Worm (Caenorhabditis elegans) whole organism, L4 larva: ENCODE results near the gene rfk-1.

Experiments
- F10B5.3 ChIP-seq: sonication (generic microtip); optimal IDR thresholded peaks from 2 replicates; lab custom pipeline; 2016; ENCODE audit warnings: mild to moderate bottlenecking, missing genetic modification characterization, missing compliant biosample characterization
- R02D3.7 ChIP-seq: fragments of 150-350 bp; sonication (generic microtip); optimal IDR thresholded peaks from 3 replicates; lab custom pipeline; 2014; ENCODE audit warnings: missing biosample characterization, missing genetic modification characterization
- Y48G9A.11 ChIP-seq: fragments of 200-800 bp; sonication (Bioruptor generic); IDR thresholded peaks from 2 replicates; pipeline ENCODE4 v1.3.6; 2022; ENCODE audit warnings: missing genetic modification reagents, missing genetic modification characterization, missing compliant biosample characterization
- Y75B8A.6 ChIP-seq: fragments of 200-800 bp; sonication (Bioruptor generic); IDR thresholded peaks from 2 replicates; pipeline ENCODE4 v1.3.6; 2022; ENCODE audit warnings: missing genetic modification reagents, missing genetic modification characterization, missing compliant biosample characterization
- ZK546.5 ChIP-seq, 2 experiments: sonication (generic microtip); optimal IDR thresholded peaks; 2 replicates each; lab custom pipeline; 2017; ENCODE audit warnings: missing biosample characterization in 2 of 2, missing genetic modification characterization in 2 of 2
- arid-1 ChIP-seq: fragments of 200-800 bp; sonication (Bioruptor generic); conservative IDR thresholded peaks from 2 replicates; pipeline ENCODE4 v1.3.6; 2022; ENCODE audit warnings: missing genetic modification reagents, missing genetic modification characterization, missing compliant biosample characterization
- attf-4 ChIP-seq: sonication (generic microtip); optimal IDR thresholded peaks from 3 replicates; lab custom pipeline; 2017; ENCODE audit warnings: missing biosample characterization, missing genetic modification characterization
- ceh-62 ChIP-seq: sonication (generic microtip); optimal IDR thresholded peaks from 2 replicates; lab custom pipeline; 2017; ENCODE audit warnings: missing biosample characterization, missing genetic modification characterization
- ceh-82 ChIP-seq: sonication (generic microtip); optimal IDR thresholded peaks from 2 replicates; lab custom pipeline; 2017; ENCODE audit warnings: missing biosample characterization, missing genetic modification characterization
- daf-16 ChIP-seq, 3 experiments: sonication (generic microtip); optimal IDR thresholded peaks; 2 replicates each; lab custom pipeline; 2016 to 2017; ENCODE audit warnings: missing genetic modification characterization in 3 of 3, missing genetic modification reagents in 3 of 3, mild to moderate bottlenecking in 2 of 3, missing compliant biosample characterization in 2 of 3, missing biosample characterization in 1 of 3, moderate library complexity in 1 of 3
- dmd-6 ChIP-seq: fragments of 200-800 bp; sonication (Bioruptor generic); IDR thresholded peaks from 2 replicates; pipeline ENCODE4 v1.3.6; 2022; ENCODE audit warnings: missing genetic modification reagents, missing genetic modification characterization, missing compliant biosample characterization
- duxl-1 ChIP-seq: sonication (generic microtip); optimal IDR thresholded peaks from 2 replicates; lab custom pipeline; 2016; ENCODE audit warnings: mild to moderate bottlenecking, missing genetic modification characterization, moderate library complexity, missing compliant biosample characterization; ENCODE audit not compliant: poor library complexity
- dve-1 ChIP-seq: sonication (generic microtip); optimal IDR thresholded peaks from 2 replicates; lab custom pipeline; 2017; ENCODE audit warnings: antibody characterized with exemption, mild to moderate bottlenecking, missing genetic modification characterization, missing compliant biosample characterization; ENCODE audit not compliant: insufficient read depth
- fos-1 ChIP-seq: fragments of 150-350 bp; optimal IDR thresholded peaks from 2 replicates; lab custom pipeline; 2014; ENCODE audit warnings: missing biosample characterization, missing genetic modification characterization
- hlh-30 ChIP-seq: sonication (generic microtip); optimal IDR thresholded peaks from 2 replicates; lab custom pipeline; 2017; ENCODE audit warnings: antibody characterized with exemption, mild to moderate bottlenecking, missing genetic modification characterization, missing compliant biosample characterization; ENCODE audit not compliant: insufficient read depth
- lin-1 ChIP-seq: fragments of 200-800 bp; sonication (Bioruptor generic); IDR thresholded peaks from 2 replicates; pipeline ENCODE4 v1.3.6; 2022; ENCODE audit warnings: missing genetic modification reagents, missing genetic modification characterization, missing compliant biosample characterization
- lin-13 ChIP-seq: fragments of 150-350 bp; optimal IDR thresholded peaks from 2 replicates; lab custom pipeline; 2014; ENCODE audit warnings: missing biosample characterization, missing genetic modification reagents, missing genetic modification characterization
- lin-15B ChIP-seq: fragments of 150-350 bp; sonication (generic microtip); optimal IDR thresholded peaks from 3 replicates; lab custom pipeline; 2014; ENCODE audit warnings: missing biosample characterization, missing genetic modification characterization
- lir-3 ChIP-seq: sonication (generic microtip); optimal IDR thresholded peaks from 2 replicates; lab custom pipeline; 2016; ENCODE audit warnings: mild to moderate bottlenecking, missing genetic modification characterization, missing compliant biosample characterization
- madf-9 ChIP-seq: fragments of 200-800 bp; sonication (Bioruptor generic); conservative IDR thresholded peaks from 2 replicates; pipeline ENCODE4 v1.3.6; 2022; ENCODE audit warnings: missing genetic modification reagents, missing genetic modification characterization, missing compliant biosample characterization
- mep-1 ChIP-seq: fragments of 150-350 bp; sonication (generic microtip); optimal IDR thresholded peaks from 3 replicates; lab custom pipeline; 2014; ENCODE audit warnings: missing biosample characterization, missing genetic modification characterization
- mxl-3 ChIP-seq: fragments of 200-800 bp; sonication (Bioruptor generic); optimal IDR thresholded peaks from 2 replicates; lab custom pipeline; 2018; ENCODE audit warnings: mild to moderate bottlenecking, missing genetic modification characterization, missing compliant biosample characterization
- nhr-102 ChIP-seq: sonication (generic microtip); optimal IDR thresholded peaks from 2 replicates; lab custom pipeline; 2016; ENCODE audit warnings: mild to moderate bottlenecking, missing genetic modification characterization, moderate library complexity, missing compliant biosample characterization
- nhr-237 ChIP-seq: sonication (generic microtip); optimal IDR thresholded peaks from 2 replicates; lab custom pipeline; 2017; ENCODE audit warnings: missing biosample characterization, missing genetic modification characterization
- nhr-41 ChIP-seq: fragments of 200-800 bp; sonication (Bioruptor generic); IDR thresholded peaks from 2 replicates; pipeline ENCODE4 v1.3.6; 2022; ENCODE audit warnings: missing genetic modification reagents, missing genetic modification characterization, missing compliant biosample characterization
- nhr-42 ChIP-seq: fragments of 200-800 bp; sonication (Bioruptor generic); IDR thresholded peaks from 2 replicates; pipeline ENCODE4 v1.3.6; 2022; ENCODE audit warnings: missing genetic modification characterization, missing compliant biosample characterization
- nhr-77 ChIP-seq: fragments of 150-350 bp; optimal IDR thresholded peaks from 2 replicates; lab custom pipeline; 2014; ENCODE audit warnings: missing biosample characterization, missing genetic modification characterization
- pha-4 ChIP-seq, 2 experiments: fragments of 150-350 bp in 1 of 2; fragments of 200-800 bp in 1 of 2; sonication (Bioruptor generic) in 1 of 2; IDR thresholded peaks in 1 of 2; optimal IDR thresholded peaks in 1 of 2; 2 replicates each; pipeline versions ENCODE4 v1.3.6 to Lab custom; 2014 to 2022; ENCODE audit warnings: missing genetic modification characterization in 2 of 2, missing genetic modification reagents in 2 of 2, missing biosample characterization in 1 of 2, missing compliant biosample characterization in 1 of 2
- sdz-12 ChIP-seq: fragments of 200-800 bp; sonication (Bioruptor generic); optimal IDR thresholded peaks from 2 replicates; lab custom pipeline; 2018; ENCODE audit warnings: mild to moderate bottlenecking, missing genetic modification characterization, missing compliant biosample characterization
- snpc-1.2 ChIP-seq: fragments of 200-800 bp; sonication (Bioruptor generic); IDR thresholded peaks from 2 replicates; pipeline ENCODE4 v1.3.6; 2022; ENCODE audit warnings: missing genetic modification reagents, missing genetic modification characterization, missing compliant biosample characterization
- tra-1 ChIP-seq: fragments of 200-800 bp; sonication (Bioruptor generic); IDR thresholded peaks from 2 replicates; pipeline ENCODE4 v1.3.6; 2022; ENCODE audit warnings: missing genetic modification reagents, missing genetic modification characterization, missing compliant biosample characterization
- unc-39 ChIP-seq: sonication (generic microtip); optimal IDR thresholded peaks from 2 replicates; lab custom pipeline; 2017; ENCODE audit warnings: missing biosample characterization, missing genetic modification characterization
- vab-7 ChIP-seq: fragments of 200-800 bp; sonication (Bioruptor generic); IDR thresholded peaks from 2 replicates; pipeline ENCODE4 v1.3.6; 2022; ENCODE audit warnings: missing genetic modification reagents, missing genetic modification characterization, missing compliant biosample characterization
- zag-1 ChIP-seq: fragments of 150-350 bp; optimal IDR thresholded peaks from 2 replicates; lab custom pipeline; 2014; ENCODE audit warnings: missing biosample characterization, missing genetic modification characterization
- zfp-2 ChIP-seq: sonication (generic microtip); optimal IDR thresholded peaks from 2 replicates; lab custom pipeline; 2016; ENCODE audit warnings: mild to moderate bottlenecking, missing genetic modification characterization, missing compliant biosample characterization
- zip-11 ChIP-seq: fragments of 200-800 bp; sonication (Bioruptor generic); IDR thresholded peaks from 2 replicates; pipeline ENCODE4 v1.3.6; 2022; ENCODE audit warnings: missing genetic modification characterization, missing compliant biosample characterization
- zip-2 ChIP-seq: fragments of 150-350 bp; optimal IDR thresholded peaks from 2 replicates; lab custom pipeline; 2014; ENCODE audit warnings: missing biosample characterization, missing genetic modification characterization
- ztf-11 ChIP-seq: fragments of 150-350 bp; optimal IDR thresholded peaks from 2 replicates; lab custom pipeline; 2014; ENCODE audit warnings: missing biosample characterization, missing genetic modification characterization

The rfk-1 gene

ce11 chrIV:10409377-10409776 lies at the start of gene rfk-1:
Gene rfk-1 (minus strand): TSS chrIV:10409477.
- TF ChIP-seq sdz-12 (no peak), tra-1 (GFP tag; lab: Robert Waterston, UW) (no peak), Y75B8A.6 (GFP tag; lab: Robert Waterston, UW) (no peak), madf-9 (no peak), nhr-42 (no peak), Y48G9A.11 (GFP tag; lab: Robert Waterston, UW) (no peak)

ce11 chrIV:10457137-10457536 lies 47.9 kb upstream of the rfk-1 start, which contains the start of gene srb-17:
Gene srb-17 (minus strand): TSS chrIV:10457237.
- no peak for TF ChIP-seq pha-4 (GFP tag; IDR thresholded peaks at IDR 0.05; lab: Robert Waterston, UW)
- no peak for TF ChIP-seq pha-4 (tag; optimal IDR thresholded peaks at IDR 0.05; lab: Kevin White, UChicago)
- TF ChIP-seq nhr-41 (GFP tag; lab: Robert Waterston, UW): no peak
- no peak for TF ChIP-seq dve-1 (tag; lab: Kevin White, UChicago)
- no peak for TF ChIP-seq ceh-82 (tag; lab: Kevin White, UChicago)
- no peak for TF ChIP-seq attf-4 (tag; lab: Kevin White, UChicago)
- TF ChIP-seq zfp-2 (tag; lab: Kevin White, UChicago): no peak
- TF ChIP-seq lin-15B: no peak
- no peak for TF ChIP-seq ztf-11 (tag; lab: Kevin White, UChicago)
- no peak for TF ChIP-seq nhr-237 (tag; lab: Kevin White, UChicago)
- no peak for TF ChIP-seq zip-11 (GFP tag; lab: Robert Waterston, UW)
- TF ChIP-seq hlh-30: no peak
- no peak for TF ChIP-seq mep-1 (tag; lab: Kevin White, UChicago)
- TF ChIP-seq lin-1 (GFP tag; lab: Robert Waterston, UW): no peak
- no peak for TF ChIP-seq nhr-77 (tag; lab: Kevin White, UChicago)
- no peak for TF ChIP-seq unc-39 (tag; lab: Kevin White, UChicago)
- no peak for TF ChIP-seq zag-1 (tag; lab: Kevin White, UChicago)
- TF ChIP-seq ZK546.5 (tag; optimal IDR thresholded peaks at IDR 0.05; lab: Kevin White, UChicago): no peak

DNA sequence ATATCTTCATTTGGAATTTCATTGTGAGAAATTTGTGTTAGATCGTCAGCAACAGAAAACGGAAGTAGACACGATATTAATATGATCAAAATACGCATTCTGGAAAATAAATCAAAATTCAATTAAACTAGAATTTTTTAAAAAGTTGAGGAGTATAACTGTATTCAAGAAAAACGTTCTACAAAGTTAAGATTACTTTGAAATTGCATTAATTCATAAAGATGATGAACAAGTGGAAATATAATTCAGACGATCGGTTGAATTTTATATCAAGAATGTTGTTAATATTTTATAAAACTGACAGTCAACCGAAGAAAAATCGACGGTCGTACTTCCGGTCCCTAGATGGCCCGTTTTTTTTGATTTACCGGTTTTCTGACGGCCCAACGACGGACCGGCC lies 43.7 kb upstream of the rfk-1 start, which contains the start of gene F01D4.8:
Gene F01D4.8, minus strand, starts transcription at position 101 of the 400 bp plus-strand sequence.
- TF ChIP-seq fos-1 (no peak), nhr-237 (tag; lab: Kevin White, UChicago) (no peak), F10B5.3 (no peak), duxl-1 (tag; lab: Kevin White, UChicago) (no peak), ZK546.5 (tag; optimal IDR thresholded peaks at IDR 0.05; lab: Kevin White, UChicago) (no peak), mxl-3 (no peak), dmd-6 (no peak), zip-2 (tag; lab: Kevin White, UChicago) (no peak)

DNA sequence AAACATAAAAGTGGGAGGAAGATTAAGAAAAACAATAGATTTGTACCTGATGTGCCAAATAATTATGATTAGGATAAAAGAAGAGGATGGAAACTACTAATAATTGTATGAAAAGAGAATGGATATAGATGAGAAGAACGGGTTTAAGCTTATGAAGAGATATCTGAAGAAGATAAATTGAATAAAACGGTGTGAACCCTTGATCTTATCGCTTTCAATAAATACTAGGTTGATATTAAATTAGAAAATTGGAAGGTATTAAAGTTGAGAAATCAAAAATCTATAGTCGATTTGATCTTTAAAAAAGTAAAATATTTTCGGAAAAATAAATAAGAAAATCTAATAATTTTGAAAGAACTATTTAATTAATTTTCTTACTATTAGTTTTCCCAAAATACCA lies 40.5 kb upstream of the rfk-1 start, which contains the start of gene F13B12.4:
Gene F13B12.4, minus strand, starts transcription at position 101 of the 400 bp plus-strand sequence.
- TF ChIP-seq daf-16 (GFP tag; optimal IDR thresholded peaks at IDR 0.05; lab: Kevin White, UChicago): no peak
- no peak for TF ChIP-seq daf-16 (tag; optimal IDR thresholded peaks at IDR 0.05; lab: Kevin White, UChicago)
- TF ChIP-seq lin-13 (GFP tag; lab: Kevin White, UChicago): no peak
- no peak for TF ChIP-seq arid-1 (GFP tag; lab: Robert Waterston, UW)
- no peak for TF ChIP-seq R02D3.7 (tag; lab: Kevin White, UChicago)
- TF ChIP-seq hlh-30: no peak
- no peak for TF ChIP-seq nhr-102 (tag; lab: Kevin White, UChicago)
- no peak for TF ChIP-seq lir-3 (tag; lab: Kevin White, UChicago)
- TF ChIP-seq snpc-1.2 (GFP tag; lab: Robert Waterston, UW): no peak
- no peak for TF ChIP-seq ceh-62
- no peak for TF ChIP-seq vab-7 (GFP tag; lab: Robert Waterston, UW)
